Worm (Caenorhabditis elegans) whole organism, late embryonic: ENCODE results near the gene chil-22.

Source experiments
- C08G9.2 ChIP-seq: sonication (generic microtip); optimal IDR thresholded peaks from 2 replicates; lab custom pipeline; 2016; ENCODE audit warnings: mild to moderate bottlenecking, missing genetic modification characterization, moderate library complexity, missing compliant biosample characterization
- F13H6.1 ChIP-seq: sonication (generic microtip); optimal IDR thresholded peaks from 2 replicates; lab custom pipeline; 2016; ENCODE audit warnings: missing genetic modification characterization, missing compliant biosample characterization
- ceh-2 ChIP-seq: sonication (generic microtip); optimal IDR thresholded peaks from 2 replicates; lab custom pipeline; 2016; ENCODE audit warnings: missing genotype, missing genetic modification characterization, missing compliant biosample characterization
- ceh-30 ChIP-seq: fragments of 150-350 bp; optimal IDR thresholded peaks from 2 replicates; lab custom pipeline; 2014; ENCODE audit warnings: missing biosample characterization, missing genetic modification characterization
- fkh-10 ChIP-seq: fragments of 150-350 bp; optimal IDR thresholded peaks from 2 replicates; lab custom pipeline; 2014; ENCODE audit warnings: missing biosample characterization, missing genetic modification reagents, missing genetic modification characterization
- gmeb-2 ChIP-seq: sonication (generic microtip); optimal IDR thresholded peaks from 2 replicates; lab custom pipeline; 2016; ENCODE audit warnings: missing genetic modification characterization, inconsistent platforms, missing compliant biosample characterization
- hlh-30 ChIP-seq: sonication (generic microtip); optimal IDR thresholded peaks from 2 replicates; lab custom pipeline; 2017; ENCODE audit warnings: antibody characterized with exemption, missing genetic modification characterization, missing compliant biosample characterization; ENCODE audit not compliant: insufficient read depth
- nfya-1 ChIP-seq: sonication (generic microtip); optimal IDR thresholded peaks from 2 replicates; lab custom pipeline; 2017; ENCODE audit warnings: missing genetic modification characterization, mild to moderate bottlenecking, missing compliant biosample characterization, antibody characterized with exemption, moderate library complexity
- nhr-232 ChIP-seq: sonication (generic microtip); optimal IDR thresholded peaks from 2 replicates; lab custom pipeline; 2016; ENCODE audit warnings: missing genetic modification characterization, missing compliant biosample characterization
- pqm-1 ChIP-seq: sonication (generic microtip); optimal IDR thresholded peaks from 2 replicates; lab custom pipeline; 2016; ENCODE audit warnings: missing genetic modification characterization, missing compliant biosample characterization
- sdc-2 ChIP-seq: sonication (generic microtip); optimal IDR thresholded peaks from 2 replicates; lab custom pipeline; 2016; ENCODE audit warnings: missing genotype, missing genetic modification characterization, missing compliant biosample characterization
- sox-4 ChIP-seq: sonication (generic microtip); optimal IDR thresholded peaks from 2 replicates; lab custom pipeline; 2017; ENCODE audit warnings: mild to moderate bottlenecking, missing genetic modification characterization, inconsistent platforms, missing compliant biosample characterization

DNA sequence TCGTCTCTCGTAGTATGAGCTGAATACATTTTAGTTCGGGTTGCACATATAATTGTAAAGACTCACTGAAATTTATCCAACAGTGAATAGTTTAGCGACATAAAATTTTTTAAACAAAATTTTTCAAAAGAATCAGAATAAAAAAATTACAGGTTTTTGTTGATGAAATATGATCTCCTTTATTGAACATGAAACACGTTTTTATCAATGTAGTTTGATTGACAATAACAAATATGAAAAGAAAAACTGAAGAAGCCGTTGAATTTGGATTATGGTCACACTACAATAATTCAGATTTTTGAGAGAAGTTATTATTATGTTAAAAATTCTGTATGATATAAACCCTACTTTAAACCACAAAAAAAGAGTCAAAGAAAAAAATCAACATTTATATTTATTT, 25.9 kb downstream of the chil-22 start, which contains the start of gene chil-17:
- TF ChIP-seq nfya-1 (tag; lab: Kevin White, UChicago) (no peak), ceh-30 (no peak), hlh-30 (tag; lab: Kevin White, UChicago) (no peak), pqm-1 (tag; lab: Kevin White, UChicago) (no peak), gmeb-2 (no peak), F13H6.1 (tag; lab: Kevin White, UChicago) (no peak), sdc-2 (tag; lab: Kevin White, UChicago) (no peak), fkh-10 (GFP tag; lab: Kevin White, UChicago) (no peak), ceh-2 (tag; lab: Kevin White, UChicago) (no peak), C08G9.2 (tag; lab: Kevin White, UChicago) (no peak), sox-4 (no peak), nhr-232 (tag; lab: Kevin White, UChicago) (no peak)
